Worm (Caenorhabditis elegans): ENCODE results near the gene C35C5.10.
A peak's percentile ranks its signal among the peaks of the same experiment; 100 is the strongest.

The C35C5.10 gene

ce11 chrX:11603234-11604108 lies 47.4 kb downstream of the C35C5.10 start (continued):
- TF ChIP-seq unc-130 (GFP tag; optimal IDR thresholded peaks at IDR 0.05) (no peak), mcd-1 (GFP tag; IDR thresholded peaks at IDR 0.05) (0 out of 2 replicates have a peak, but pooled peaks have one; percentile 29), bed-2 (GFP tag; IDR thresholded peaks at IDR 0.05) (no peak), let-607 (tag; optimal IDR thresholded peaks at IDR 0.05) (peak in 1 of 2 experiments; percentile 45), lin-40 (tag; optimal IDR thresholded peaks at IDR 0.05) (peak; percentile 85), lag-1 (GFP tag; IDR thresholded peaks at IDR 0.05) (no peak), lin-35 (GFP tag; optimal IDR thresholded peaks at IDR 0.05) (peak in 1 of 3 experiments; percentile 56), madf-6 (GFP tag; IDR thresholded peaks at IDR 0.05) (no peak), T07F8.4 (tag; optimal IDR thresholded peaks at IDR 0.05) (no peak), F55B11.4 (tag; optimal IDR thresholded peaks at IDR 0.05; ENCODE audit: borderline replicate concordance, insufficient read depth) (no peak), cebp-1 (GFP tag; IDR thresholded peaks at IDR 0.05) (peak; percentile 62; the same call in 1 of the 2 replicates), cebp-1 (tag; optimal IDR thresholded peaks at IDR 0.05) (peak; percentile 82), zim-3 (tag; optimal IDR thresholded peaks at IDR 0.05) (no peak), lin-54 (GFP tag; optimal IDR thresholded peaks at IDR 0.05) (peak; percentile 38), ztf-22 (GFP tag; optimal IDR thresholded peaks at IDR 0.05) (no peak), K12H6.12 (tag; optimal IDR thresholded peaks at IDR 0.05) (peak; percentile 1), snpc-3.4 (tag; optimal IDR thresholded peaks at IDR 0.05) (no peak), F23B12.7 (tag; optimal IDR thresholded peaks at IDR 0.05; ENCODE audit: insufficient read depth) (no peak), hmg-1.2 (GFP tag; IDR thresholded peaks at IDR 0.05) (peak; percentile 15; the same call in 1 of the 2 replicates), madf-10 (tag; optimal IDR thresholded peaks at IDR 0.05) (peak; percentile 66), cebp-2 (GFP tag; IDR thresholded peaks at IDR 0.05) (no peak), Y79H2A.3 (GFP tag; conservative IDR thresholded peaks at IDR 0.05) (0 out of 2 replicates have a peak, but pooled peaks have one; percentile 51), ceh-58 (GFP tag; IDR thresholded peaks at IDR 0.05) (no peak), lsy-27 (tag; optimal IDR thresholded peaks at IDR 0.05; ENCODE audit: borderline replicate concordance, insufficient read depth) (no peak), ZK185.1 (tag; optimal IDR thresholded peaks at IDR 0.05; ENCODE audit: poor library complexity, severe bottlenecking) (peak; percentile 64), tlf-1 (GFP tag; optimal IDR thresholded peaks at IDR 0.05) (peak; percentile 61), mel-28 (tag; optimal IDR thresholded peaks at IDR 0.05; ENCODE audit: borderline replicate concordance) (no peak), zfh-2 (GFP tag; conservative IDR thresholded peaks at IDR 0.05) (no peak), Y56A3A.18 (GFP tag; IDR thresholded peaks at IDR 0.05) (peak; percentile 92), rpc-1 (optimal IDR thresholded peaks at IDR 0.05) (no peak), rpc-1 (tag; optimal IDR thresholded peaks at IDR 0.05) (no peak), sdz-38 (tag; optimal IDR thresholded peaks at IDR 0.05) (no peak), K11D2.4 (GFP tag; IDR thresholded peaks at IDR 0.05) (peak; percentile 44; the same call in 1 of the 2 replicates), D2030.7 (GFP tag; IDR thresholded peaks at IDR 0.05) (no peak), repo-1 (tag; optimal IDR thresholded peaks at IDR 0.05) (peak; percentile 90), ztf-18 (tag; optimal IDR thresholded peaks at IDR 0.05) (peak; percentile 9), dpl-1 (GFP tag; optimal IDR thresholded peaks at IDR 0.05) (no peak), efl-1 (GFP tag; optimal IDR thresholded peaks at IDR 0.05) (no peak), snpc-1.3 (tag; optimal IDR thresholded peaks at IDR 0.05; ENCODE audit: insufficient read depth) (no peak), somi-1 (GFP tag; optimal IDR thresholded peaks at IDR 0.05) (peak; percentile 68), attf-6 (GFP tag; IDR thresholded peaks at IDR 0.05) (peak; percentile 40; the same call in 1 of the 2 replicates), F22D6.2 (tag; optimal IDR thresholded peaks at IDR 0.05) (peak; percentile 8), Y53F4B.3 (GFP tag; IDR thresholded peaks at IDR 0.05) (no peak), ceh-100 (GFP tag; IDR thresholded peaks at IDR 0.05) (peak; percentile 8; the same call in 1 of the 2 replicates), nhr-27 (tag; optimal IDR thresholded peaks at IDR 0.05) (no peak)

Measured in whole organism, young adult.